Fruit fly (Drosophila melanogaster) whole organism, embryonic: Measurements from ENCODE around the gene CG4313.

ENCODE experiments used
- ATbp ChIP-seq: fragments of 200-800 bp; sonication (Bioruptor generic); optimal IDR thresholded peaks from 2 replicates; lab custom pipeline; 2017; ENCODE audit warnings: missing biosample characterization, mild to moderate bottlenecking, missing genetic modification characterization, missing genetic modification reagents
- BEAF-32 ChIP-seq: fragments of 200-800 bp; sonication (Bioruptor generic); optimal IDR thresholded peaks from 3 replicates; lab custom pipeline; 2017; ENCODE audit warnings: missing biosample characterization, missing genetic modification characterization, mild to moderate bottlenecking, moderate library complexity, missing genetic modification reagents
- Bgb ChIP-seq: fragments of 200-800 bp; sonication (Bioruptor generic); IDR thresholded peaks from 2 replicates; pipeline ENCODE4 v1.3.6; 2022; ENCODE audit warnings: missing biosample characterization, missing genetic modification characterization; ENCODE audit not compliant: partially characterized antibody
- Bteb2 ChIP-seq: fragments of 200-800 bp; sonication (Bioruptor generic); optimal IDR thresholded peaks from 2 replicates; lab custom pipeline; 2016; ENCODE audit warnings: missing biosample characterization, missing genetic modification characterization
- CG10267 ChIP-seq: fragments of 200-800 bp; sonication (Bioruptor generic); optimal IDR thresholded peaks from 2 replicates; lab custom pipeline; 2018; ENCODE audit warnings: missing biosample characterization, mild to moderate bottlenecking, missing genetic modification characterization, moderate library complexity
- CG10979 ChIP-seq: fragments of 200-800 bp; sonication (Bioruptor generic); optimal IDR thresholded peaks from 2 replicates; lab custom pipeline; 2018; ENCODE audit warnings: missing biosample characterization, mild to moderate bottlenecking, missing genetic modification characterization, moderate library complexity
- CG11093 ChIP-seq: fragments of 200-800 bp; sonication (Bioruptor generic); IDR thresholded peaks from 3 replicates; pipeline ENCODE4 v1.3.6; 2022; ENCODE audit warnings: missing biosample characterization, missing genetic modification characterization
- CG11247 ChIP-seq: fragments of 200-800 bp; sonication (Bioruptor generic); IDR thresholded peaks from 2 replicates; pipeline ENCODE4 v1.3.6; 2022; ENCODE audit warnings: missing biosample characterization, missing genetic modification characterization
- CG11560 ChIP-seq: fragments of 200-800 bp; sonication (Bioruptor generic); IDR thresholded peaks from 3 replicates; pipeline ENCODE4 v1.3.6; 2022; ENCODE audit warnings: missing biosample characterization, missing genetic modification characterization
- CG12155 ChIP-seq: fragments of 200-800 bp; sonication (Bioruptor generic); optimal IDR thresholded peaks from 3 replicates; lab custom pipeline; 2016; ENCODE audit warnings: missing biosample characterization, missing genetic modification characterization
- CG12391 ChIP-seq: fragments of 200-800 bp; sonication (Bioruptor generic); optimal IDR thresholded peaks from 3 replicates; lab custom pipeline; 2018; ENCODE audit warnings: missing biosample characterization, mild to moderate bottlenecking, missing genetic modification characterization, moderate library complexity
- CG14710 ChIP-seq: fragments of 200-800 bp; sonication (Bioruptor generic); optimal IDR thresholded peaks from 3 replicates; lab custom pipeline; 2019; ENCODE audit warnings: missing biosample characterization, mild to moderate bottlenecking, missing genetic modification characterization, moderate library complexity
- CG15011 ChIP-seq: fragments of 200-800 bp; sonication (Bioruptor generic); optimal IDR thresholded peaks from 3 replicates; lab custom pipeline; 2018; ENCODE audit warnings: missing biosample characterization, mild to moderate bottlenecking, missing genetic modification characterization
- CG15514 ChIP-seq: fragments of 200-800 bp; sonication (Bioruptor generic); optimal IDR thresholded peaks from 3 replicates; lab custom pipeline; 2017; ENCODE audit warnings: missing biosample characterization, missing genetic modification characterization, mild to moderate bottlenecking, moderate library complexity, missing genetic modification reagents
- CG18262 ChIP-seq: fragments of 200-800 bp; optimal IDR thresholded peaks from 3 replicates; lab custom pipeline; 2019; ENCODE audit warnings: missing biosample characterization, mild to moderate bottlenecking, missing genetic modification characterization, moderate library complexity
- CG30403 ChIP-seq: fragments of 200-800 bp; sonication (Bioruptor generic); optimal IDR thresholded peaks from 3 replicates; lab custom pipeline; 2016; ENCODE audit warnings: missing biosample characterization, missing genetic modification characterization
- CG33557 ChIP-seq: fragments of 200-800 bp; sonication (Bioruptor generic); optimal IDR thresholded peaks from 2 replicates; lab custom pipeline; 2019; ENCODE audit warnings: missing biosample characterization, mild to moderate bottlenecking, missing genetic modification characterization, moderate library complexity
- CG7745 ChIP-seq: fragments of 200-800 bp; sonication (Bioruptor generic); optimal IDR thresholded peaks from 2 replicates; lab custom pipeline; 2018; ENCODE audit warnings: missing biosample characterization, mild to moderate bottlenecking, missing genetic modification characterization, moderate library complexity
- CG8281 ChIP-seq: fragments of 200-800 bp; sonication (Bioruptor generic); optimal IDR thresholded peaks from 2 replicates; lab custom pipeline; 2018; ENCODE audit warnings: missing biosample characterization, mild to moderate bottlenecking, missing genetic modification characterization, moderate library complexity
- CG9932 ChIP-seq: fragments of 200-800 bp; sonication (Bioruptor generic); IDR thresholded peaks from 2 replicates; pipeline ENCODE4 v1.3.6; 2022; ENCODE audit warnings: missing biosample characterization, missing genetic modification characterization
- Chrac-16 ChIP-seq: fragments of 200-800 bp; sonication (Bioruptor generic); optimal IDR thresholded peaks from 3 replicates; lab custom pipeline; 2016; ENCODE audit warnings: missing biosample characterization, missing genetic modification characterization
- Dll ChIP-seq: fragments of 200-800 bp; sonication (Bioruptor generic); IDR thresholded peaks from 4 replicates; pipeline ENCODE4 v1.3.6; 2022; ENCODE audit warnings: missing biosample characterization, missing genetic modification characterization; ENCODE audit not compliant: partially characterized antibody
- Elba2 ChIP-seq: fragments of 200-800 bp; sonication (Bioruptor generic); optimal IDR thresholded peaks from 3 replicates; lab custom pipeline; 2016; ENCODE audit warnings: missing biosample characterization, missing genetic modification characterization
- Fer2 ChIP-seq: fragments of 200-800 bp; sonication (Bioruptor generic); optimal IDR thresholded peaks from 2 replicates; lab custom pipeline; 2018; ENCODE audit warnings: missing biosample characterization, mild to moderate bottlenecking, missing genetic modification characterization, moderate library complexity
- NC2α ChIP-seq: fragments of 200-800 bp; sonication (Bioruptor generic); optimal IDR thresholded peaks from 2 replicates; lab custom pipeline; 2016; ENCODE audit warnings: missing biosample characterization, missing genetic modification characterization
- Nf-YB ChIP-seq: fragments of 200-800 bp; sonication (Bioruptor generic); optimal IDR thresholded peaks from 3 replicates; lab custom pipeline; 2019; ENCODE audit warnings: missing biosample characterization, mild to moderate bottlenecking, missing genetic modification characterization, moderate library complexity
- Opbp ChIP-seq: fragments of 200-800 bp; sonication (Bioruptor generic); IDR thresholded peaks from 3 replicates; pipeline ENCODE4 v1.3.6; 2022; ENCODE audit warnings: missing biosample characterization, missing genetic modification characterization; ENCODE audit not compliant: partially characterized antibody
- Optix ChIP-seq: fragments of 200-800 bp; sonication (Bioruptor generic); IDR thresholded peaks from 3 replicates; pipeline ENCODE4 v1.3.6; 2022; ENCODE audit warnings: missing biosample characterization, missing genetic modification characterization
- Sox100B ChIP-seq: fragments of 200-800 bp; sonication (Bioruptor generic); optimal IDR thresholded peaks from 3 replicates; lab custom pipeline; 2018; ENCODE audit warnings: missing biosample characterization, mild to moderate bottlenecking, missing genetic modification characterization
- Xrp1 ChIP-seq: fragments of 200-800 bp; sonication (Bioruptor generic); IDR thresholded peaks from 2 replicates; pipeline ENCODE4 v1.3.6; 2022; ENCODE audit warnings: missing biosample characterization, missing genetic modification characterization
- amos ChIP-seq: fragments of 200-800 bp; sonication (Bioruptor generic); IDR thresholded peaks from 2 replicates; pipeline ENCODE4 v1.3.6; 2022; ENCODE audit warnings: missing biosample characterization, missing genetic modification characterization; ENCODE audit not compliant: partially characterized antibody
- ci ChIP-seq: fragments of 200-800 bp; sonication (Bioruptor generic); IDR thresholded peaks from 3 replicates; pipeline ENCODE4 v1.3.6; 2022; ENCODE audit warnings: missing biosample characterization, missing genetic modification characterization
- dpn ChIP-seq, 2 experiments: fragments of 200-800 bp; sonication (Bioruptor generic); optimal IDR thresholded peaks; 3 replicates each; lab custom pipeline; 2016; ENCODE audit warnings: missing biosample characterization in 2 of 2, missing genetic modification characterization in 2 of 2
- fu2 ChIP-seq: fragments of 200-800 bp; sonication (Bioruptor generic); optimal IDR thresholded peaks from 2 replicates; lab custom pipeline; 2016; ENCODE audit warnings: missing biosample characterization, missing genetic modification characterization
- grn ChIP-seq: fragments of 200-800 bp; sonication (Bioruptor generic); optimal IDR thresholded peaks from 3 replicates; lab custom pipeline; 2017; ENCODE audit warnings: missing biosample characterization, missing genetic modification characterization
- h ChIP-seq: fragments of >200 bp; optimal IDR thresholded peaks from 2 replicates; lab custom pipeline; 2017
- hth ChIP-seq: fragments of >200 bp; optimal IDR thresholded peaks from 2 replicates; lab custom pipeline; 2017; ENCODE audit warnings: inconsistent platforms
- kah ChIP-seq: fragments of 200-800 bp; sonication (Bioruptor generic); optimal IDR thresholded peaks from 2 replicates; lab custom pipeline; 2018; ENCODE audit warnings: missing biosample characterization, mild to moderate bottlenecking, missing genetic modification characterization
- ken ChIP-seq: fragments of 200-800 bp; sonication (Bioruptor generic); IDR thresholded peaks from 3 replicates; pipeline ENCODE4 v1.3.6; 2022; ENCODE audit warnings: missing biosample characterization, missing genetic modification characterization
- lilli ChIP-seq: fragments of 200-800 bp; sonication (Bioruptor generic); optimal IDR thresholded peaks from 3 replicates; lab custom pipeline; 2016; ENCODE audit warnings: missing biosample characterization, missing genetic modification characterization
- nmo ChIP-seq: fragments of 200-800 bp; sonication (Bioruptor generic); optimal IDR thresholded peaks from 2 replicates; lab custom pipeline; 2018; ENCODE audit warnings: missing biosample characterization, mild to moderate bottlenecking, missing genetic modification characterization, moderate library complexity
- onecut ChIP-seq: fragments of 200-800 bp; sonication (Bioruptor generic); IDR thresholded peaks from 2 replicates; pipeline ENCODE4 v1.3.6; 2022; ENCODE audit warnings: missing biosample characterization, missing genetic modification characterization
- pnt ChIP-seq: fragments of 200-800 bp; sonication (Bioruptor generic); optimal IDR thresholded peaks from 3 replicates; lab custom pipeline; 2016; ENCODE audit warnings: missing biosample characterization, missing genetic modification characterization
- run ChIP-seq: fragments of 200-800 bp; sonication (Bioruptor generic); optimal IDR thresholded peaks from 3 replicates; lab custom pipeline; 2018; ENCODE audit warnings: missing biosample characterization, mild to moderate bottlenecking, missing genetic modification characterization
- sens ChIP-seq: fragments of 200-800 bp; sonication (Bioruptor generic); peaks from one replicate; lab custom pipeline; 2016; ENCODE audit warnings: missing biosample characterization, missing genetic modification characterization
- seq ChIP-seq: fragments of 200-800 bp; sonication (Bioruptor generic); IDR thresholded peaks from 2 replicates; pipeline ENCODE4 v1.3.6; 2022; ENCODE audit warnings: missing biosample characterization, missing genetic modification characterization
- sna ChIP-seq: fragments of 200-800 bp; sonication (Bioruptor generic); IDR thresholded peaks from 2 replicates; pipeline ENCODE4 v1.3.6; 2022; ENCODE audit warnings: missing biosample characterization, missing genetic modification characterization; ENCODE audit not compliant: partially characterized antibody
- sqz ChIP-seq: fragments of 200-800 bp; sonication (Bioruptor generic); optimal IDR thresholded peaks from 3 replicates; lab custom pipeline; 2018; ENCODE audit warnings: missing biosample characterization, mild to moderate bottlenecking, missing genetic modification characterization
- wor ChIP-seq: fragments of 200-800 bp; sonication (Bioruptor generic); IDR thresholded peaks from 2 replicates; pipeline ENCODE4 v1.3.6; 2022; ENCODE audit warnings: missing biosample characterization, missing genetic modification characterization
- zfh1 ChIP-seq: fragments of 200-800 bp; sonication (Bioruptor generic); IDR thresholded peaks from 3 replicates; pipeline ENCODE4 v1.3.6; 2022; ENCODE audit warnings: missing biosample characterization, missing genetic modification characterization
- zfh2 ChIP-seq: fragments of 200-800 bp; sonication (Bioruptor generic); optimal IDR thresholded peaks from 2 replicates; lab custom pipeline; 2016; ENCODE audit warnings: missing biosample characterization, missing genetic modification characterization

Gene CG4313

dm6 chrX:2083678-2084162, 42.1 kb downstream of the CG4313 start (continued):
- TF ChIP-seq CG30403 (GFP tag; lab: Kevin White, UChicago) (peak; percentile 77), Bteb2 (GFP tag; lab: Kevin White, UChicago) (peak; percentile 47), sna (0 out of 2 replicates have a peak, but pooled peaks have one; percentile 45), zfh2 (peak; percentile 44), CG15514 (GFP tag; lab: Kevin White, UChicago) (peak; percentile 41), CG8281 (tag; lab: Kevin White, UChicago) (peak; percentile 66), ci (GFP tag; lab: Robert Waterston, UW) (peak; percentile 90), CG12391 (tag; lab: Kevin White, UChicago) (peak; percentile 85), fu2 (GFP tag; lab: Kevin White, UChicago) (peak; percentile 46), CG33557 (GFP tag; lab: Kevin White, UChicago) (peak; percentile 63), grn (GFP tag; lab: Kevin White, UChicago) (no peak), h (lab: Kevin White, UChicago) (no peak), run (tag; lab: Kevin White, UChicago) (peak; percentile 68), Bgb (no peak), CG11093 (GFP tag; lab: Robert Waterston, UW) (peak; percentile 74), dpn (GFP tag; optimal IDR thresholded peaks at IDR 0.05; lab: Kevin White, UChicago) (peak; percentile 85 to 91), ATbp (GFP tag; lab: Kevin White, UChicago) (peak; percentile 84), lilli (peak; percentile 81), CG9932 (peak; percentile 56), CG18262 (peak; percentile 83), Elba2 (GFP tag; lab: Kevin White, UChicago) (no peak), BEAF-32 (no peak), zfh1 (peak; percentile 88), Nf-YB (GFP tag; lab: Kevin White, UChicago) (peak; percentile 67), CG11560 (tag; lab: Robert Waterston, UW) (peak; percentile 74; the same call in 2 of the 3 replicates), pnt (GFP tag; lab: Kevin White, UChicago) (peak; percentile 80), seq (GFP tag; lab: Robert Waterston, UW) (peak; percentile 92), kah (GFP tag; lab: Kevin White, UChicago) (peak; percentile 61), sqz (GFP tag; lab: Kevin White, UChicago) (peak; percentile 17), wor (GFP tag; lab: Robert Waterston, UW) (peak; percentile 77), Sox100B (GFP tag; lab: Kevin White, UChicago) (peak; percentile 52), Fer2 (tag; lab: Kevin White, UChicago) (no peak), CG14710 (tag; lab: Kevin White, UChicago) (peak; percentile 67), NC2α (GFP tag; lab: Kevin White, UChicago) (peak; percentile 69), Xrp1 (GFP tag; lab: Robert Waterston, UW) (peak; percentile 90), CG11247 (GFP tag; lab: Robert Waterston, UW) (peak; percentile 70), sens (GFP tag; lab: Kevin White, UChicago) (peak; percentile 96), CG10979 (peak; percentile 75), ken (GFP tag; lab: Robert Waterston, UW) (peak; percentile 89), Chrac-16 (GFP tag; lab: Kevin White, UChicago) (peak; percentile 81), CG7745 (tag; lab: Kevin White, UChicago) (no peak), Opbp (no peak), hth (no peak), nmo (peak; percentile 77), Dll (GFP tag; lab: Robert Waterston, UW) (peak; percentile 60; the same call in 2 of the 4 replicates), CG10267 (tag; lab: Kevin White, UChicago) (peak; percentile 64), amos (GFP tag; lab: Robert Waterston, UW) (no peak), Optix (peak; percentile 90), CG15011 (GFP tag; lab: Kevin White, UChicago) (peak; percentile 34), CG12155 (GFP tag; lab: Kevin White, UChicago) (peak; percentile 63), onecut (GFP tag; lab: Robert Waterston, UW) (peak; percentile 71)
